Fruit fly (Drosophila melanogaster) whole organism, embryonic: ENCODE measurements around the gene Ror.

Experiments used
- B-H1 ChIP-seq: fragments of 200-800 bp; sonication (Bioruptor generic); IDR thresholded peaks from 3 replicates; pipeline ENCODE4 v1.3.6; 2022; ENCODE audit warnings: missing biosample characterization, missing genetic modification characterization
- Bdp1 ChIP-seq: fragments of 200-800 bp; sonication (Bioruptor generic); optimal IDR thresholded peaks from 3 replicates; lab custom pipeline; 2016; ENCODE audit warnings: missing biosample characterization, missing genetic modification characterization
- CG1233 ChIP-seq: fragments of 200-800 bp; sonication (Bioruptor generic); optimal IDR thresholded peaks from 4 replicates; lab custom pipeline; 2018; ENCODE audit warnings: missing biosample characterization, mild to moderate bottlenecking, missing genetic modification characterization
- CG13624 ChIP-seq: fragments of 200-800 bp; sonication (Bioruptor generic); optimal IDR thresholded peaks from 2 replicates; lab custom pipeline; 2016; ENCODE audit warnings: missing biosample characterization, missing genetic modification characterization
- CG14441 ChIP-seq: fragments of 200-800 bp; sonication (Bioruptor generic); IDR thresholded peaks from 2 replicates; pipeline ENCODE4 v1.3.6; 2022; ENCODE audit warnings: missing biosample characterization, missing genetic modification characterization
- CG16813 ChIP-seq: fragments of 200-800 bp; sonication (Bioruptor generic); IDR thresholded peaks from 3 replicates; pipeline ENCODE4 v1.3.6; 2022; ENCODE audit warnings: missing biosample characterization, missing genetic modification characterization; ENCODE audit not compliant: partially characterized antibody
- CG2129 ChIP-seq: fragments of 200-800 bp; sonication (Bioruptor generic); IDR thresholded peaks from 2 replicates; pipeline ENCODE4 v1.3.6; 2022; ENCODE audit warnings: missing biosample characterization, missing genetic modification characterization; ENCODE audit not compliant: partially characterized antibody
- CG2202 ChIP-seq: fragments of 200-800 bp; sonication (Bioruptor generic); optimal IDR thresholded peaks from 2 replicates; lab custom pipeline; 2018; ENCODE audit warnings: missing biosample characterization, mild to moderate bottlenecking, missing genetic modification characterization
- CG6254 ChIP-seq: fragments of 200-800 bp; sonication (Bioruptor generic); optimal IDR thresholded peaks from 3 replicates; lab custom pipeline; 2017; ENCODE audit warnings: mild to moderate bottlenecking, missing biosample characterization, missing genetic modification reagents, missing genetic modification characterization
- CG7372 ChIP-seq: fragments of 200-800 bp; sonication (Bioruptor generic); IDR thresholded peaks from 2 replicates; pipeline ENCODE4 v1.3.6; 2022; ENCODE audit warnings: missing biosample characterization, missing genetic modification characterization
- CG8765 ChIP-seq: fragments of 200-800 bp; sonication (Bioruptor generic); IDR thresholded peaks from 2 replicates; pipeline ENCODE4 v1.3.6; 2022; ENCODE audit warnings: missing biosample characterization, missing genetic modification characterization
- CG9437 ChIP-seq: fragments of 200-800 bp; sonication (Bioruptor generic); optimal IDR thresholded peaks from 2 replicates; lab custom pipeline; 2018; ENCODE audit warnings: missing biosample characterization, mild to moderate bottlenecking, missing genetic modification characterization
- Deaf1 ChIP-seq: fragments of 200-800 bp; optimal IDR thresholded peaks from 3 replicates; lab custom pipeline; 2019; ENCODE audit warnings: missing biosample characterization, mild to moderate bottlenecking, missing genetic modification characterization, moderate library complexity
- Dip3 ChIP-seq: fragments of 200-800 bp; sonication (Bioruptor generic); optimal IDR thresholded peaks from 3 replicates; lab custom pipeline; 2016; ENCODE audit warnings: missing biosample characterization, missing genetic modification characterization
- Fer3 ChIP-seq: fragments of 200-800 bp; sonication (Bioruptor generic); optimal IDR thresholded peaks from 2 replicates; lab custom pipeline; 2018; ENCODE audit warnings: missing biosample characterization, mild to moderate bottlenecking, missing genetic modification characterization, moderate library complexity
- HmgZ ChIP-seq: fragments of 200-800 bp; sonication (Bioruptor generic); optimal IDR thresholded peaks from 2 replicates; lab custom pipeline; 2018; ENCODE audit warnings: missing biosample characterization, mild to moderate bottlenecking, missing genetic modification characterization
- MESR4 ChIP-seq: fragments of 200-800 bp; sonication (Bioruptor generic); optimal IDR thresholded peaks from 2 replicates; lab custom pipeline; 2018; ENCODE audit warnings: missing biosample characterization, mild to moderate bottlenecking, missing genetic modification characterization, moderate library complexity
- Meics ChIP-seq: fragments of 200-800 bp; sonication (Bioruptor generic); optimal IDR thresholded peaks from 2 replicates; lab custom pipeline; 2017; ENCODE audit warnings: missing biosample characterization, mild to moderate bottlenecking, missing genetic modification characterization
- NC2α ChIP-seq: fragments of 200-800 bp; sonication (Bioruptor generic); optimal IDR thresholded peaks from 2 replicates; lab custom pipeline; 2016; ENCODE audit warnings: missing biosample characterization, missing genetic modification characterization
- NfI ChIP-seq: fragments of 200-800 bp; sonication (Bioruptor generic); optimal IDR thresholded peaks from 3 replicates; lab custom pipeline; 2018; ENCODE audit warnings: missing biosample characterization, mild to moderate bottlenecking, missing genetic modification characterization, moderate library complexity
- Oli ChIP-seq: fragments of 200-800 bp; sonication (Bioruptor generic); optimal IDR thresholded peaks from 2 replicates; lab custom pipeline; 2018; ENCODE audit warnings: missing biosample characterization, mild to moderate bottlenecking, missing genetic modification characterization, moderate library complexity
- Rx ChIP-seq: fragments of 200-800 bp; sonication (Bioruptor generic); IDR thresholded peaks from 2 replicates; pipeline ENCODE4 v1.3.6; 2022; ENCODE audit warnings: missing biosample characterization, missing genetic modification characterization
- cato ChIP-seq: fragments of 200-800 bp; sonication (Bioruptor generic); optimal IDR thresholded peaks from 2 replicates; lab custom pipeline; 2016; ENCODE audit warnings: missing biosample characterization, missing genetic modification characterization, borderline replicate concordance
- dm ChIP-seq: fragments of 200-800 bp; sonication (Bioruptor generic); optimal IDR thresholded peaks from 3 replicates; lab custom pipeline; 2016; ENCODE audit warnings: missing biosample characterization, missing genetic modification characterization
- dmrt11E ChIP-seq: fragments of 200-800 bp; sonication (Bioruptor generic); optimal IDR thresholded peaks from 3 replicates; lab custom pipeline; 2018; ENCODE audit warnings: missing biosample characterization, mild to moderate bottlenecking, missing genetic modification characterization, moderate library complexity
- dysf ChIP-seq: fragments of 200-800 bp; sonication (Bioruptor generic); IDR thresholded peaks from 3 replicates; pipeline ENCODE4 v1.3.6; 2022; ENCODE audit warnings: missing biosample characterization, missing genetic modification characterization
- ems ChIP-seq: fragments of 200-800 bp; sonication (Bioruptor generic); optimal IDR thresholded peaks from 3 replicates; lab custom pipeline; 2016; ENCODE audit warnings: missing biosample characterization, missing genetic modification characterization
- exex ChIP-seq: fragments of 200-800 bp; sonication (Bioruptor generic); optimal IDR thresholded peaks from 4 replicates; lab custom pipeline; 2018; ENCODE audit warnings: missing biosample characterization, mild to moderate bottlenecking, missing genetic modification characterization, moderate library complexity
- fd102C ChIP-seq: fragments of 200-800 bp; sonication (Bioruptor generic); optimal IDR thresholded peaks from 2 replicates; lab custom pipeline; 2018; ENCODE audit warnings: missing biosample characterization, mild to moderate bottlenecking, missing genetic modification characterization, moderate library complexity
- fd96Cb ChIP-seq: fragments of 200-800 bp; sonication (Bioruptor generic); optimal IDR thresholded peaks from 2 replicates; lab custom pipeline; 2018; ENCODE audit warnings: missing biosample characterization, mild to moderate bottlenecking, missing genetic modification characterization, moderate library complexity
- grn ChIP-seq: fragments of 200-800 bp; sonication (Bioruptor generic); optimal IDR thresholded peaks from 3 replicates; lab custom pipeline; 2017; ENCODE audit warnings: missing biosample characterization, missing genetic modification characterization
- hth ChIP-seq: fragments of >200 bp; optimal IDR thresholded peaks from 2 replicates; lab custom pipeline; 2017; ENCODE audit warnings: inconsistent platforms
- jing ChIP-seq: fragments of 200-800 bp; sonication (Bioruptor generic); optimal IDR thresholded peaks from 2 replicates; lab custom pipeline; 2018; ENCODE audit warnings: missing biosample characterization, mild to moderate bottlenecking, missing genetic modification characterization
- nerfin-2 ChIP-seq: fragments of 200-800 bp; sonication (Bioruptor generic); IDR thresholded peaks from 2 replicates; pipeline ENCODE4 v1.3.6; 2022; ENCODE audit warnings: missing biosample characterization, missing genetic modification characterization; ENCODE audit not compliant: partially characterized antibody
- onecut ChIP-seq: fragments of 200-800 bp; sonication (Bioruptor generic); IDR thresholded peaks from 2 replicates; pipeline ENCODE4 v1.3.6; 2022; ENCODE audit warnings: missing biosample characterization, missing genetic modification characterization
- peb ChIP-seq: fragments of 200-800 bp; sonication (Bioruptor generic); IDR thresholded peaks from 2 replicates; pipeline ENCODE4 v1.3.6; 2022; ENCODE audit warnings: missing biosample characterization, missing genetic modification characterization
- ranshi ChIP-seq: fragments of 200-800 bp; sonication (Bioruptor generic); IDR thresholded peaks from 2 replicates; pipeline ENCODE4 v1.3.6; 2022; ENCODE audit warnings: missing biosample characterization, missing genetic modification characterization
- rib ChIP-seq: fragments of 200-800 bp; sonication (Bioruptor generic); IDR thresholded peaks from 2 replicates; pipeline ENCODE4 v1.3.6; 2022; ENCODE audit warnings: missing biosample characterization, missing genetic modification characterization
- ro ChIP-seq: fragments of 200-800 bp; sonication (Bioruptor generic); IDR thresholded peaks from 2 replicates; pipeline ENCODE4 v1.3.6; 2022; ENCODE audit warnings: missing biosample characterization, missing genetic modification characterization
- row ChIP-seq: fragments of 200-800 bp; sonication (Bioruptor generic); IDR thresholded peaks from 3 replicates; pipeline ENCODE4 v1.3.6; 2022; ENCODE audit warnings: missing biosample characterization, missing genetic modification characterization
- run ChIP-seq: fragments of 200-800 bp; sonication (Bioruptor generic); optimal IDR thresholded peaks from 3 replicates; lab custom pipeline; 2018; ENCODE audit warnings: missing biosample characterization, mild to moderate bottlenecking, missing genetic modification characterization
- scrt ChIP-seq: fragments of 200-800 bp; sonication (Bioruptor generic); optimal IDR thresholded peaks from 2 replicates; lab custom pipeline; 2018; ENCODE audit warnings: missing biosample characterization, mild to moderate bottlenecking, missing genetic modification characterization, moderate library complexity
- sim ChIP-seq: fragments of 200-800 bp; sonication (Bioruptor generic); IDR thresholded peaks from 2 replicates; pipeline ENCODE4 v1.3.6; 2022; ENCODE audit warnings: missing biosample characterization, missing genetic modification characterization
- sisA ChIP-seq: fragments of 200-800 bp; sonication (Bioruptor generic); IDR thresholded peaks from 2 replicates; pipeline ENCODE4 v1.3.6; 2022; ENCODE audit warnings: missing biosample characterization, missing genetic modification characterization
- sob ChIP-seq: fragments of 200-800 bp; sonication (Bioruptor generic); IDR thresholded peaks from 2 replicates; pipeline ENCODE4 v1.3.6; 2022; ENCODE audit warnings: missing biosample characterization, missing genetic modification characterization
- sqz ChIP-seq: fragments of 200-800 bp; sonication (Bioruptor generic); optimal IDR thresholded peaks from 3 replicates; lab custom pipeline; 2018; ENCODE audit warnings: missing biosample characterization, mild to moderate bottlenecking, missing genetic modification characterization
- tin ChIP-seq: fragments of 200-800 bp; sonication (Bioruptor generic); optimal IDR thresholded peaks from 3 replicates; lab custom pipeline; 2016; ENCODE audit warnings: missing biosample characterization, missing genetic modification characterization
- trem ChIP-seq: fragments of 200-800 bp; optimal IDR thresholded peaks from 3 replicates; lab custom pipeline; 2019; ENCODE audit warnings: missing biosample characterization, mild to moderate bottlenecking, missing genetic modification characterization, moderate library complexity
- ttk ChIP-seq: fragments of 200-800 bp; sonication (Bioruptor generic); IDR thresholded peaks from 2 replicates; pipeline ENCODE4 v2.1.2; 2022; ENCODE audit warnings: missing biosample characterization, missing genetic modification characterization
- zen ChIP-seq: fragments of 200-800 bp; sonication (Bioruptor generic); optimal IDR thresholded peaks from 3 replicates; lab custom pipeline; 2018; ENCODE audit warnings: missing biosample characterization, mild to moderate bottlenecking, missing genetic modification characterization, moderate library complexity

The Ror gene

dm6 chr2L:10260750-10261493 lies 9.3 kb downstream of the Ror start, which contains the start of gene Pten (continued):
- TF ChIP-seq CG2129 (GFP tag; lab: Robert Waterston, UW), result peak; percentile 73
- TF ChIP-seq Fer3 (tag; lab: Kevin White, UChicago), result peak; percentile 61
- TF ChIP-seq Oli (tag; lab: Kevin White, UChicago), result no peak
- TF ChIP-seq NfI, result peak; percentile 64
- no peak for TF ChIP-seq sim (GFP tag; lab: Robert Waterston, UW)
- TF ChIP-seq Meics, result peak; percentile 75
- no peak for TF ChIP-seq ttk (GFP tag; lab: Robert Waterston, UW)
- 0 out of 2 replicates have a peak, but pooled peaks have one; percentile 54 for TF ChIP-seq sob (GFP tag; lab: Robert Waterston, UW)
- TF ChIP-seq Bdp1 (GFP tag; lab: Kevin White, UChicago), result no peak
- no peak for TF ChIP-seq CG8765 (GFP tag; lab: Robert Waterston, UW)
- TF ChIP-seq sisA (GFP tag; lab: Robert Waterston, UW), result no peak
- TF ChIP-seq scrt (GFP tag; lab: Kevin White, UChicago), result peak; percentile 80
- peak; percentile 68 for TF ChIP-seq CG1233 (GFP tag; lab: Kevin White, UChicago)
- TF ChIP-seq ranshi (GFP tag; lab: Robert Waterston, UW), result no peak
- peak; percentile 58; the same call in 2 of the 3 replicates for TF ChIP-seq B-H1 (GFP tag; lab: Robert Waterston, UW)
- peak; percentile 49 for TF ChIP-seq grn (GFP tag; lab: Kevin White, UChicago)
- peak; percentile 87 for TF ChIP-seq row (GFP tag; lab: Robert Waterston, UW)
- peak; percentile 100 for TF ChIP-seq CG6254 (GFP tag; lab: Kevin White, UChicago)
- TF ChIP-seq CG16813 (GFP tag; lab: Robert Waterston, UW), result peak; percentile 92
- no peak for TF ChIP-seq peb (GFP tag; lab: Robert Waterston, UW)
- TF ChIP-seq sqz (GFP tag; lab: Kevin White, UChicago), result peak; percentile 72
- TF ChIP-seq CG7372 (GFP tag; lab: Robert Waterston, UW), result peak; percentile 47; the same call in 1 of the 2 replicates
- peak; percentile 51 for TF ChIP-seq CG13624 (GFP tag; lab: Kevin White, UChicago)
- no peak; the same call in 1 of the 2 replicates for TF ChIP-seq onecut (GFP tag; lab: Robert Waterston, UW)
- TF ChIP-seq tin (GFP tag; lab: Kevin White, UChicago), result peak; percentile 50
- peak; percentile 61 for TF ChIP-seq trem (tag; lab: Kevin White, UChicago)
- peak; percentile 58 for TF ChIP-seq Dip3 (GFP tag; lab: Kevin White, UChicago)
- peak; percentile 92 for TF ChIP-seq MESR4 (GFP tag; lab: Kevin White, UChicago)
- no peak for TF ChIP-seq Rx
- TF ChIP-seq cato (GFP tag; lab: Kevin White, UChicago), result peak; percentile 67
- no peak for TF ChIP-seq CG2202 (tag; lab: Kevin White, UChicago)
- TF ChIP-seq ro (GFP tag; lab: Robert Waterston, UW), result no peak
- TF ChIP-seq nerfin-2, result peak; percentile 89
- TF ChIP-seq dmrt11E, result peak; percentile 68
- peak; percentile 80 for TF ChIP-seq fd96Cb (tag; lab: Kevin White, UChicago)
- no peak for TF ChIP-seq CG14441
- TF ChIP-seq HmgZ, result peak; percentile 57
- no peak; the same call in 2 of the 3 replicates for TF ChIP-seq dysf (GFP tag; lab: Robert Waterston, UW)
- TF ChIP-seq ems (GFP tag; lab: Kevin White, UChicago), result peak; percentile 32
- TF ChIP-seq hth (lab: Kevin White, UChicago), result no peak
- no peak for TF ChIP-seq exex (tag; lab: Kevin White, UChicago)
- peak; percentile 31 for TF ChIP-seq NC2α (GFP tag; lab: Kevin White, UChicago)
- peak; percentile 44 for TF ChIP-seq fd102C (GFP tag; lab: Kevin White, UChicago)
- TF ChIP-seq run (tag; lab: Kevin White, UChicago), result no peak
- peak; percentile 25 for TF ChIP-seq CG9437 (GFP tag; lab: Kevin White, UChicago)
- no peak for TF ChIP-seq Deaf1 (tag; lab: Kevin White, UChicago)
- no peak for TF ChIP-seq jing
- TF ChIP-seq zen (tag; lab: Kevin White, UChicago), result peak; percentile 77
- no peak for TF ChIP-seq rib
- no peak for TF ChIP-seq dm (GFP tag; lab: Kevin White, UChicago)
